Fruit fly (Drosophila melanogaster): Measurements from ENCODE around the gene hzg.

hzg gene

DNA sequence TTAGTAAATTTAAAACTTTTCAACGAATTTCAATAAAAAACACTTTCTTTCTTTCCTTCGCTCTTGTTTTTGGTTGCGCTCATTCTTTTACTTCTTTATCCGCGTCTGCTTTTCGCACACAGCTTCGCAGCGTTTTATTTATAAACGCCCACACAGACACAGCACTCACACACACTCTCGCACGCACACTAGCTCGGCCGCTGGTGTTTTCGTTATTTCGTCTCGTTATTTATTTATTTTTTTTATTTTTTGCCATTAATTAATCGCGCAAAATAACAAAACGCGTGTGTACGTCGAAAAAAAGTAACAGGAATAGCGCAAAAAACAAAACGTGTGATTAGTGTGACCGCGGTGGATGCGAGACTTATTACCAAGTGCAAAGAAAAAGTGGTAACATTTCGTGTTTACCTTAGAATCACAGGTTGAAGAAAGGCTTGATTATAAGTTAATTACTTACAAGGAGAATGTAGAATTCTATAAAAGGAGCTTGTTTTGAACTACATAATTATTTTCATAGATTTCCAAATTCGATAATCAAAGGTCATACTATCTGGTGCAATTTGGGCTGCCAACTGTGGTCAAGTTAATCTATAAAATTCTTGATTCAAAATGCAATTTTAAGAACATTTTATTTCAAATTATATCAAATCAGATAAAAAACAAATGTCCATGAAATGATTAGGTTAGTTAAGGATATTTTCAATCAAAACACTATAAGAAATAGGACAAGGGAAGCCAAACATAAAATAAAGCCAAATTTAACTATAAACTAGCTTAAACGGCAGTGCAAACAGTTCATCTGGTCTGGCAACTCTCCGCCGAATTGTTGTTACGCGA is at the start of gene hzg, which contains the start of gene mRpS31 (continued):
- TF ChIP-seq Mad (GFP tag; optimal IDR thresholded peaks at IDR 0.05) (no peak), stc (GFP tag; IDR thresholded peaks at IDR 0.05) (no peak), pb (GFP tag; optimal IDR thresholded peaks at IDR 0.05) (peak; percentile 12), CG18262 (tag; optimal IDR thresholded peaks at IDR 0.05) (peak; percentile 66), Mes4 (GFP tag; optimal IDR thresholded peaks at IDR 0.05) (no peak), vfl (GFP tag; optimal IDR thresholded peaks at IDR 0.05) (no peak), p53 (GFP tag; optimal IDR thresholded peaks at IDR 0.05) (no peak), grau (tag; optimal IDR thresholded peaks at IDR 0.05) (peak; percentile 71), Tbp (GFP tag; optimal IDR thresholded peaks at IDR 0.05) (no peak), gcm2 (GFP tag; optimal IDR thresholded peaks at IDR 0.05) (no peak), HmgD (GFP tag; optimal IDR thresholded peaks at IDR 0.05) (no peak), CG5245 (GFP tag; optimal IDR thresholded peaks at IDR 0.05) (no peak), nom (GFP tag; optimal IDR thresholded peaks at IDR 0.05) (peak; percentile 88), Opbp (GFP tag; IDR thresholded peaks at IDR 0.05; ENCODE audit: partially characterized antibody) (no peak), Fer2 (tag; optimal IDR thresholded peaks at IDR 0.05) (peak; percentile 20), mam (GFP tag; optimal IDR thresholded peaks at IDR 0.05) (peak; percentile 69), Usf (GFP tag; optimal IDR thresholded peaks at IDR 0.05) (no peak), ssp (GFP tag; IDR thresholded peaks at IDR 0.05) (no peak), fd96Cb (tag; optimal IDR thresholded peaks at IDR 0.05) (peak; percentile 45), Hmr (GFP tag; optimal IDR thresholded peaks at IDR 0.05) (peak; percentile 64), tll (GFP tag; optimal IDR thresholded peaks at IDR 0.05) (no peak), CG17912 (GFP tag; optimal IDR thresholded peaks at IDR 0.05) (no peak), kni (GFP tag; optimal IDR thresholded peaks at IDR 0.05) (no peak), aop (GFP tag; IDR thresholded peaks at IDR 0.05) (no peak), knrl (GFP tag; IDR thresholded peaks at IDR 0.05; ENCODE audit: partially characterized antibody) (no peak), schlank (tag; optimal IDR thresholded peaks at IDR 0.05) (no peak), CG4730 (GFP tag; IDR thresholded peaks at IDR 0.05) (no peak), CG6689 (GFP tag; IDR thresholded peaks at IDR 0.05) (0 out of 2 replicates have a peak, but pooled peaks have one; percentile 31), sc (optimal IDR thresholded peaks at IDR 0.05) (no peak), sc (GFP tag; optimal IDR thresholded peaks at IDR 0.05) (no peak), sqz (GFP tag; optimal IDR thresholded peaks at IDR 0.05) (peak; percentile 65), CG42726 (GFP tag; IDR thresholded peaks at IDR 0.05; ENCODE audit: partially characterized antibody) (no peak; the same call in 1 of the 2 replicates), Pdp1 (GFP tag; optimal IDR thresholded peaks at IDR 0.05) (peak; percentile 42 to 55), CG13775 (GFP tag; optimal IDR thresholded peaks at IDR 0.05) (peak; percentile 56), prd (optimal IDR thresholded peaks at IDR 0.05) (no peak), prd (GFP tag; IDR thresholded peaks at IDR 0.05) (peak; percentile 43; the same call in 2 of the 3 replicates), gcm (GFP tag; optimal IDR thresholded peaks at IDR 0.05) (no peak), CG32772 (GFP tag; IDR thresholded peaks at IDR 0.05) (no peak), CG9932 (GFP tag; IDR thresholded peaks at IDR 0.05) (peak; percentile 63), unc-4 (GFP tag; IDR thresholded peaks at IDR 0.05; ENCODE audit: partially characterized antibody) (no peak), Dll (GFP tag; IDR thresholded peaks at IDR 0.05; ENCODE audit: partially characterized antibody) (no peak), phol (tag; optimal IDR thresholded peaks at IDR 0.05) (peak; percentile 73), CG12104 (GFP tag; optimal IDR thresholded peaks at IDR 0.05) (no peak), lilli (GFP tag; optimal IDR thresholded peaks at IDR 0.05) (peak; percentile 72), repo (GFP tag; optimal IDR thresholded peaks at IDR 0.05) (peak; percentile 13), CG7372 (GFP tag; IDR thresholded peaks at IDR 0.05) (peak; percentile 66; the same call in 1 of the 2 replicates), Stat92E (GFP tag; optimal IDR thresholded peaks at IDR 0.05) (no peak), Jarid2 (GFP tag; optimal IDR thresholded peaks at IDR 0.05) (peak; percentile 74), Nf-YB (GFP tag; optimal IDR thresholded peaks at IDR 0.05) (peak; percentile 6)
